Worm (Caenorhabditis elegans) whole organism, L3 larva: ENCODE measurements around the gene lgc-54.

Experiments used
- R02D3.7 ChIP-seq: fragments of 150-350 bp; optimal IDR thresholded peaks from 2 replicates; lab custom pipeline; 2014; ENCODE audit warnings: missing biosample characterization, missing genetic modification characterization
- ZK546.5 ChIP-seq: sonication (generic microtip); optimal IDR thresholded peaks from 2 replicates; lab custom pipeline; 2017; ENCODE audit warnings: missing biosample characterization, missing genetic modification characterization
- aly-2 ChIP-seq: fragments of 150-350 bp; optimal IDR thresholded peaks from 2 replicates; lab custom pipeline; 2014; ENCODE audit warnings: missing biosample characterization, missing genetic modification characterization
- ama-1 ChIP-seq: fragments of 150-350 bp; optimal IDR thresholded peaks from 2 replicates; lab custom pipeline; 2018
- ceh-28 ChIP-seq: fragments of 150-350 bp; optimal IDR thresholded peaks from 2 replicates; lab custom pipeline; 2014; ENCODE audit warnings: missing biosample characterization, missing genetic modification reagents, missing genetic modification characterization
- ceh-82 ChIP-seq: fragments of 150-350 bp; optimal IDR thresholded peaks from 2 replicates; lab custom pipeline; 2014; ENCODE audit warnings: missing biosample characterization, missing genetic modification characterization
- ceh-9 ChIP-seq: sonication (generic microtip); optimal IDR thresholded peaks from 2 replicates; lab custom pipeline; 2018; ENCODE audit warnings: missing biosample characterization, missing genetic modification characterization
- daf-12 ChIP-seq: fragments of 150-350 bp; optimal IDR thresholded peaks from 2 replicates; lab custom pipeline; 2014; ENCODE audit warnings: missing biosample characterization, missing genetic modification reagents, missing genetic modification characterization
- egl-27 ChIP-seq: sonication (generic microtip); optimal IDR thresholded peaks from 4 replicates; lab custom pipeline; 2017; ENCODE audit warnings: missing biosample characterization, missing genetic modification reagents, missing genetic modification characterization
- egl-5 ChIP-seq: fragments of 150-350 bp; optimal IDR thresholded peaks from 2 replicates; lab custom pipeline; 2017; ENCODE audit warnings: missing biosample characterization, missing genetic modification reagents, missing genetic modification characterization, inconsistent platforms
- elt-1 ChIP-seq: fragments of 150-350 bp; optimal IDR thresholded peaks from 2 replicates; lab custom pipeline; 2014; ENCODE audit warnings: missing biosample characterization, missing genetic modification characterization
- elt-2 ChIP-seq: sonication (generic microtip); optimal IDR thresholded peaks from 2 replicates; lab custom pipeline; 2016; ENCODE audit warnings: missing genetic modification reagents, mild to moderate bottlenecking, missing genetic modification characterization, missing compliant biosample characterization
- eor-1 ChIP-seq, 2 experiments: fragments of 150-350 bp; optimal IDR thresholded peaks; 2 replicates each; lab custom pipeline; 2014 to 2018; ENCODE audit warnings: missing biosample characterization in 2 of 2, missing genetic modification characterization in 2 of 2
- fkh-10 ChIP-seq: sonication (generic microtip); optimal IDR thresholded peaks from 2 replicates; lab custom pipeline; 2017; ENCODE audit warnings: missing biosample characterization, missing genetic modification reagents, missing genetic modification characterization
- fkh-2 ChIP-seq: fragments of 150-350 bp; optimal IDR thresholded peaks from 2 replicates; lab custom pipeline; 2014; ENCODE audit warnings: missing biosample characterization, missing genetic modification reagents, missing genetic modification characterization
- fos-1 ChIP-seq: fragments of 150-350 bp; optimal IDR thresholded peaks from 2 replicates; lab custom pipeline; 2014; ENCODE audit warnings: missing biosample characterization, missing genetic modification characterization
- hmg-11 ChIP-seq: sonication (generic microtip); optimal IDR thresholded peaks from 2 replicates; lab custom pipeline; 2016; ENCODE audit warnings: missing genetic modification characterization, missing compliant biosample characterization
- jun-1 ChIP-seq: fragments of 150-350 bp; optimal IDR thresholded peaks from 2 replicates; lab custom pipeline; 2014; ENCODE audit warnings: missing biosample characterization, missing genetic modification reagents, missing genetic modification characterization
- lin-39 ChIP-seq: fragments of 150-350 bp; optimal IDR thresholded peaks from 2 replicates; lab custom pipeline; 2018; ENCODE audit warnings: missing biosample characterization, missing genetic modification reagents, missing genetic modification characterization
- mml-1 ChIP-seq: fragments of 150-350 bp; sonication (generic microtip); optimal IDR thresholded peaks from 3 replicates; lab custom pipeline; 2014; ENCODE audit warnings: missing biosample characterization, missing genetic modification characterization
- nfya-1 ChIP-seq: sonication (generic microtip); optimal IDR thresholded peaks from 2 replicates; lab custom pipeline; 2017; ENCODE audit warnings: missing genetic modification characterization, mild to moderate bottlenecking, missing compliant biosample characterization, antibody characterized with exemption, moderate library complexity; ENCODE audit not compliant: insufficient read depth
- nhr-11 ChIP-seq: fragments of 150-350 bp; optimal IDR thresholded peaks from 2 replicates; lab custom pipeline; 2014; ENCODE audit warnings: missing biosample characterization, missing genetic modification characterization
- nhr-12 ChIP-seq: fragments of 150-350 bp; optimal IDR thresholded peaks from 2 replicates; lab custom pipeline; 2014; ENCODE audit warnings: missing biosample characterization, missing genetic modification characterization
- nhr-23 ChIP-seq: fragments of 150-350 bp; optimal IDR thresholded peaks from 2 replicates; lab custom pipeline; 2014; ENCODE audit warnings: missing biosample characterization, missing genetic modification reagents, missing genetic modification characterization
- nhr-28 ChIP-seq: fragments of 150-350 bp; optimal IDR thresholded peaks from 2 replicates; lab custom pipeline; 2014; ENCODE audit warnings: missing biosample characterization, missing genetic modification characterization
- nhr-43 ChIP-seq: sonication (generic microtip); optimal IDR thresholded peaks from 2 replicates; lab custom pipeline; 2016; ENCODE audit warnings: mild to moderate bottlenecking, missing genetic modification characterization, missing compliant biosample characterization; ENCODE audit not compliant: poor library complexity, severe bottlenecking
- nhr-76 ChIP-seq: fragments of 150-350 bp; sonication (generic microtip); optimal IDR thresholded peaks from 5 replicates; lab custom pipeline; 2014; ENCODE audit warnings: missing biosample characterization, missing genetic modification characterization
- nhr-77 ChIP-seq: fragments of 150-350 bp; optimal IDR thresholded peaks from 2 replicates; lab custom pipeline; 2014; ENCODE audit warnings: missing biosample characterization, missing genetic modification characterization
- pha-4 ChIP-seq: fragments of 150-350 bp; optimal IDR thresholded peaks from 2 replicates; lab custom pipeline; 2014; ENCODE audit warnings: missing biosample characterization, missing genetic modification reagents, missing genetic modification characterization
- pqm-1 ChIP-seq: fragments of 150-350 bp; optimal IDR thresholded peaks from 2 replicates; lab custom pipeline; 2017; ENCODE audit warnings: missing biosample characterization, missing genetic modification characterization, inconsistent platforms
- sea-2 ChIP-seq: fragments of 150-350 bp; sonication (generic microtip); optimal IDR thresholded peaks from 4 replicates; lab custom pipeline; 2014; ENCODE audit warnings: missing biosample characterization, missing genetic modification reagents, missing genetic modification characterization
- skn-1 ChIP-seq: fragments of 150-350 bp; optimal IDR thresholded peaks from 2 replicates; lab custom pipeline; 2014; ENCODE audit warnings: missing biosample characterization, missing genetic modification characterization
- snpc-4 ChIP-seq: fragments of 150-350 bp; optimal IDR thresholded peaks from 2 replicates; lab custom pipeline; 2014; ENCODE audit warnings: missing biosample characterization, missing genetic modification characterization
- unc-39 ChIP-seq: sonication (generic microtip); optimal IDR thresholded peaks from 4 replicates; lab custom pipeline; 2017; ENCODE audit warnings: missing biosample characterization, missing genetic modification characterization
- unc-62 ChIP-seq: fragments of 150-350 bp; sonication (generic microtip); optimal IDR thresholded peaks from 4 replicates; lab custom pipeline; 2014; ENCODE audit warnings: missing biosample characterization, missing genetic modification reagents, missing genetic modification characterization
- zag-1 ChIP-seq: fragments of 150-350 bp; optimal IDR thresholded peaks from 2 replicates; lab custom pipeline; 2014; ENCODE audit warnings: missing biosample characterization, missing genetic modification characterization
- ztf-11 ChIP-seq: fragments of 150-350 bp; optimal IDR thresholded peaks from 2 replicates; lab custom pipeline; 2014; ENCODE audit warnings: missing biosample characterization, missing genetic modification characterization

lgc-54 gene

ce11 chrV:6803992-6804391 is 42.4 kb downstream of the lgc-54 start, which contains the start of gene dmsr-11:
Gene dmsr-11, minus strand, starts transcription at chrV:6804092.
- TF ChIP-seq nhr-28 (tag; lab: Kevin White, UChicago): no peak

DNA sequence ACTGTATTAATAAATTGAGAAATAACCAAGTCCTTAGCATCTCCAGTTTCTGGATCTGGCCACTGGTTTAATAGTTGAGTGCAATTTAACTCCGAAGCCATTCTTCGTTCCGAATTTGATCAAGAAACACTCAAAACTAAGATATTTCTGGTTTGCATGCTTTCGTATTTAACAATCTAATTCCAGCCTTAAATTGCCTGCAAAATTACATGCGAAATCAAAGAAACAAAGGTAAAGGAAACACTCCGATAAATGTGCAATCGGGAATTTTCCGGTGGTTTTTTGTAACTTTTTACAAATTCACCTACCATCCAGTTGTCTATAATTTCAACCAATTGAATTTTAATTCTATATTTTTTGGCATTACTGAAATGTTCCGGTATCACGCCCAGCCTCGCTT is 44.6 kb downstream of the lgc-54 start, which contains the start of gene dmsr-10:
Gene dmsr-10, minus strand, starts transcription at position 101 of the 400 bp plus-strand sequence.
- TF ChIP-seq nhr-12 (no peak), nhr-76 (tag; lab: Kevin White, UChicago) (no peak), ama-1 (lab: Kevin White, UChicago) (no peak), fkh-10 (GFP tag; lab: Kevin White, UChicago) (no peak), daf-12 (tag; lab: Kevin White, UChicago) (no peak)

DNA sequence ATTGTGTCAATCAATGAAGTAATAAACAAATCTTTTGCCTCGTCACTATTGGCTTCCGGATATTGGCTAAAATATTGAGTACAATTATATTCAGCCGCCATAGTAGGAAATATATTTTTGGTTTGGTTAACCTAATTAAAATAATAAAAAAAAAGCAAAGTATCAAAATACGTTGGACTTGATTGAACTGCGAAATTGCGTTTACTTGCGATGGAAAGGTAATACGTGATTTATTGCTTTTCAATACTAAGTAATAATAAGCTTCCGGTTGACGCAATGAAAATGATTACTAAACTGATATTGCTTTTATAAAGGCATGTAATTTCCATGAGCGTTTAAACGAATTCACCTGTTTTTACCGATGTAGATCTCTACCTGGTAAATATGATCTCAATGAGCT is 46.8 kb downstream of the lgc-54 start, which contains the start of gene dmsr-9:
Gene dmsr-9, minus strand, starts transcription at position 101 of the 400 bp plus-strand sequence.
- no peak for TF ChIP-seq nhr-28 (tag; lab: Kevin White, UChicago)
- TF ChIP-seq fkh-10 (GFP tag; lab: Kevin White, UChicago): no peak
- no peak for TF ChIP-seq lin-39 (tag; lab: Kevin White, UChicago)
- TF ChIP-seq pqm-1 (tag; lab: Kevin White, UChicago): no peak
- no peak for TF ChIP-seq sea-2 (GFP tag; lab: Kevin White, UChicago)
- no peak for TF ChIP-seq egl-27 (tag; lab: Kevin White, UChicago)
- TF ChIP-seq, all 47 proteins: peak for 0

ce11 chrV:6796894-6797293 is 49.5 kb downstream of the lgc-54 start:
- TF ChIP-seq R02D3.7 (tag; lab: Kevin White, UChicago) (peak; percentile 10), ceh-28 (tag; lab: Kevin White, UChicago) (no peak), ztf-11 (tag; lab: Kevin White, UChicago) (no peak), elt-2 (tag; lab: Kevin White, UChicago) (peak; percentile 16), jun-1 (tag; lab: Kevin White, UChicago) (no peak), nhr-23 (tag; lab: Kevin White, UChicago) (peak; percentile 65), snpc-4 (peak; percentile 11), unc-62 (GFP tag; lab: Kevin White, UChicago) (no peak), nhr-43 (tag; lab: Kevin White, UChicago) (no peak), pha-4 (tag; lab: Kevin White, UChicago) (peak; percentile 58), nfya-1 (tag; lab: Kevin White, UChicago) (peak; percentile 63), lin-39 (tag; lab: Kevin White, UChicago) (peak; percentile 83), hmg-11 (peak; percentile 88), egl-5 (peak; percentile 47), unc-39 (tag; lab: Kevin White, UChicago) (no peak), fkh-2 (no peak)
- TF ChIP-seq, all 47 proteins: peak for 9

- TF ChIP-seq nhr-77 (tag; lab: Kevin White, UChicago) (no peak), ZK546.5 (tag; lab: Kevin White, UChicago) (no peak), ceh-82 (tag; lab: Kevin White, UChicago) (no peak), nhr-11 (tag; lab: Kevin White, UChicago) (no peak), jun-1 (tag; lab: Kevin White, UChicago) (no peak), fos-1 (tag; lab: Kevin White, UChicago) (no peak), hmg-11 (no peak), elt-1 (tag; lab: Kevin White, UChicago) (no peak), skn-1 (no peak), fkh-10 (GFP tag; lab: Kevin White, UChicago) (no peak), nfya-1 (tag; lab: Kevin White, UChicago) (no peak), R02D3.7 (tag; lab: Kevin White, UChicago) (no peak), nhr-76 (tag; lab: Kevin White, UChicago) (no peak), zag-1 (tag; lab: Kevin White, UChicago) (no peak), unc-39 (tag; lab: Kevin White, UChicago) (no peak), eor-1 (tag; optimal IDR thresholded peaks at IDR 0.05; lab: Kevin White, UChicago) (no peak), aly-2 (tag; lab: Kevin White, UChicago) (no peak), lin-39 (tag; lab: Kevin White, UChicago) (no peak), ceh-9 (tag; lab: Kevin White, UChicago) (no peak), mml-1 (tag; lab: Kevin White, UChicago) (no peak)
Observed at ce11 chrV:6796264-6796663, 50.1 kb downstream of the lgc-54 start.
